Worm (Caenorhabditis elegans): ENCODE results near the gene spig-4.
"Not testable (repeated sequence)": the region's sequence is repeated elsewhere in the genome, so short reads cannot be mapped to it uniquely, and the experiment has no call there.

ce11 chrV:14277456-14277855, 29.2 kb downstream of the spig-4 start:
- peak; percentile 25; the same call in 1 of the 2 replicates for TF ChIP-seq F33H1.4 (GFP tag; IDR thresholded peaks at IDR 0.05)
- TF ChIP-seq hmg-20 (GFP tag; IDR thresholded peaks at IDR 0.05), result not testable (repeated sequence)

Data from whole organism, young adult.